Fruit fly (Drosophila melanogaster): ENCODE data around the gene mesh.

dm6 chr3R:31222125-31222889, 26.7 kb upstream of the mesh start:
- TF ChIP-seq psq (GFP tag; optimal IDR thresholded peaks at IDR 0.05) (peak; percentile 49), jim (GFP tag; optimal IDR thresholded peaks at IDR 0.05) (no peak), br (GFP tag; optimal IDR thresholded peaks at IDR 0.05) (peak; percentile 70), usp (GFP tag; optimal IDR thresholded peaks at IDR 0.05) (no peak), Dif (GFP tag; optimal IDR thresholded peaks at IDR 0.05; ENCODE audit: partially characterized antibody) (no peak), Vsx2 (GFP tag; optimal IDR thresholded peaks at IDR 0.05; ENCODE audit: partially characterized antibody) (no peak)
